Fruit fly (Drosophila melanogaster) whole organism: ENCODE measurements around the gene lawc.

Experiments used
- CG8478 ChIP-seq: fragments of >200 bp; optimal IDR thresholded peaks from 2 replicates; lab custom pipeline; 2018; ENCODE audit warnings: inconsistent platforms
- Dll ChIP-seq: fragments of >200 bp; optimal IDR thresholded peaks from 2 replicates; lab custom pipeline; 2017
- EcR ChIP-seq, 2 experiments: fragments of >200 bp; optimal IDR thresholded peaks; 2 replicates each; lab custom pipeline; 2017; ENCODE audit warnings: missing biosample characterization in 2 of 2, missing genetic modification characterization in 2 of 2, missing genetic modification reagents in 2 of 2
- pan ChIP-seq: fragments of >200 bp; optimal IDR thresholded peaks from 2 replicates; lab custom pipeline; 2017
- psq ChIP-seq: fragments of >200 bp; optimal IDR thresholded peaks from 2 replicates; lab custom pipeline; 2017
- usp ChIP-seq: fragments of >200 bp; optimal IDR thresholded peaks from 2 replicates; lab custom pipeline; 2017; ENCODE audit warnings: missing biosample characterization, missing genetic modification characterization, mixed read lengths

Gene lawc

DNA sequence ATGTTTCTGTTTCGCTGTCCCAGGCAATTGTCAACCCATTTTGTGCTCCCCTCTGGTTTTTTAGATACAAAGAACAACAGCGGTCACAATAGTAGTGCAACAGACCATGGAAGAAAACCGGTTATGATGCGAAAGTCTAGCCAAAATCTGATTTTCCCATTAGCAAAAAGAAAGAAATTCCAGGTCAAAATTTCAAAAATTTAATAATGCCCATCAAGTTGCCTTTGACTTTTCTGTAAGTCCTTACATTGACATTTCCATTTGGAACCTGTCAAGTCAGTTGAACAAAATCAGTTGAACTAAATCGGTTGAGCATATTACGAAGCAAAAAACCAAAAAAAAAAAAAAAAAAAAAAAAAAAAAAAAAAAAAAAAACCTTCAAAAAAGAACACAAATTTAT lies 5.5 kb upstream of the lawc start:
- TF ChIP-seq Dll (lab: Kevin White, UChicago) = no peak
- no peak for TF ChIP-seq EcR (GFP tag; optimal IDR thresholded peaks at IDR 0.05; lab: Kevin White, UChicago)
- TF ChIP-seq pan (lab: Kevin White, UChicago) = no peak
- TF ChIP-seq CG8478 (lab: Kevin White, UChicago) = no peak
- no peak for TF ChIP-seq psq (lab: Kevin White, UChicago)
- no peak for TF ChIP-seq usp (GFP tag; lab: Kevin White, UChicago)

DNA sequence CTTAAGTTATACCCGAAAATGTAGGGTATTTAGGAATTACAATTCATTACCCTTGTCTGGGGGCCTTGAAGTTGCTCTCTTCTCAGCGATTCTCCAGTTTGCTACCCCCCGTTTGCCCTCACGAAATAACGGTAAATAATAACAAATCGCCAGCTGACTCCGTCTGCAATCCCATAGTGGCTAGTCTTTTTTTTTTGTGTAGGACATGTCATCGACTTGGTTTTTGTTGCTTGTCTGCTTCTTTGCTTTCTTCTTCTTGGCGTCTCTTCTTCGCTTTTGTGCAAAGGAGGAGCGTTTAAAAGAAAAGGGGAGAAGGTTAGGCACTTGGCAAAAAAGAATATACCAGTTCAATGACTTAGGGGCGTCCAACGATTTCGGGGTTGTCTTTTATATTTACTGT lies 4.8 kb upstream of the lawc start:
- TF ChIP-seq EcR (GFP tag; optimal IDR thresholded peaks at IDR 0.05; lab: Kevin White, UChicago) (peak in 1 of 2 experiments; percentile 66), Dll (lab: Kevin White, UChicago) (no peak), CG8478 (lab: Kevin White, UChicago) (no peak), usp (GFP tag; lab: Kevin White, UChicago) (no peak), pan (lab: Kevin White, UChicago) (no peak)

DNA sequence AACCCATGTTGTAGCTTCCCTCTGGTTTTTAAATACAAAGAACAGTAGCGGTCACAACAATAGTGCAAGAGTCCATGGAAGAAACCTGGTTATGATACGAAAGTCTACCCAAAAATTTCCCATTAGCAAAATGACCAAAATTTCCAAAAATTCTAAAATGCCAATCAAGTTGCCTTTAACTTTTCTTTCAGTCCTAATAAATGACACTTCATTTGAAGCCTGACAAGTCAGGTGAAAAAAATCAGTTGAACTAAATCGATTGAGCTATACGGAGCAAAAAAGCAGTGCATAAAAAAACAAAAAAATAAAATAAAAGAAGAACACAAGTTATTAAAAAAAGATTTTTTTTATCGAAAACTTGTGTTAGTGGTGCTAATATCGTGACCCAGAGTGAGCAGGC lies 4.1 kb upstream of the lawc start:
- TF ChIP-seq Dll (lab: Kevin White, UChicago) = no peak

DNA sequence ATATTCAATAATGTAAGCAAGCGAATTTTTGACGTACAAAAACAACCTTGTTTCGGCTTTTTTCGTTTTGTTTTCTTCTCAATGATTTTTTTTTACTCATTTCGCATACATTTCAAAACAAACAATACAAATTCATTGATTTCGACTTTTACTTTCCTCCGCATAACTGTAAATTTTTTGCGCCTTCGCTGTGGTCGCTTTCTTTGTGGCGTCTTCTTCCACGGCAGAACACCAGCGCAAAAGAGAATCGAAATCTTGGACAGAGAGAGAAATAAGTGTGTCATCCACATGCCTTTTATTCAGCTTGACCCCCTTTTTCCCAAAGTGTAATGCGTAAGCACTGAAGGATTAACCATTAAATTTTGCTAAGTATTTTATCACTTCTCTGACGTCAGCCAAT lies 2.9 kb upstream of the lawc start:
- TF ChIP-seq pan (lab: Kevin White, UChicago) (no peak), psq (lab: Kevin White, UChicago) (no peak), CG8478 (lab: Kevin White, UChicago) (no peak), usp (GFP tag; lab: Kevin White, UChicago) (no peak), Dll (lab: Kevin White, UChicago) (no peak), EcR (GFP tag; optimal IDR thresholded peaks at IDR 0.05; lab: Kevin White, UChicago) (no peak)

DNA sequence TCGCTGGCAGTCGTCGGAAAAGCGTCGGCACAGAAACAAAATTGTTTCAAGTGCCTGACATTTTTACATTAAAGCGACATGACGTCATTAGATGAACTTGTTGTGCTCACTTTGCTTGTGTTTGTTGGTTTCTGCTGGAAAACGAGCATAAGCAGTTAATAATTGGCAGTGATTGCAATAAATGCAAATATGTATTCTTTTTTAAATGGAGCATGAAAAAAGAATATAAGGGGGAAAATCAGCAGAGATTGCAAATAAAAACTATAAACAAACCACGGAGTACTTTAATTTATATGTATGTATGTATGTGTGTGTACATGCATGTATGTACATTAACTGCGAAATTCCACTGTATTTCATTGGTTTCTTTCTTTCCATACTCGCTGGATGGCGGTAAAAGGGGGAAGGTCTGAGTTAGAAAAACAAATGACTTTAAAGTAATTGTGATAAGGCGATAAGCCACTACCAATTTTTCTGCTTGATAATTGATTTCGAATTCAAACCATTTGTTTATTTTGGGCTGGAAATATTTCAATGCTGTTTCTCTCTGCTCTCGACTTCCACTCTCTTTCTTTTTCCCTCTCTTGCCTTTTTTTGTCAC lies 2.2 kb upstream of the lawc start:
- TF ChIP-seq psq (lab: Kevin White, UChicago) = no peak
- TF ChIP-seq EcR (GFP tag; optimal IDR thresholded peaks at IDR 0.05; lab: Kevin White, UChicago) = no peak
- no peak for TF ChIP-seq Dll (lab: Kevin White, UChicago)
- TF ChIP-seq CG8478 (lab: Kevin White, UChicago) = no peak
- no peak for TF ChIP-seq usp (GFP tag; lab: Kevin White, UChicago)
- no peak for TF ChIP-seq pan (lab: Kevin White, UChicago)

DNA sequence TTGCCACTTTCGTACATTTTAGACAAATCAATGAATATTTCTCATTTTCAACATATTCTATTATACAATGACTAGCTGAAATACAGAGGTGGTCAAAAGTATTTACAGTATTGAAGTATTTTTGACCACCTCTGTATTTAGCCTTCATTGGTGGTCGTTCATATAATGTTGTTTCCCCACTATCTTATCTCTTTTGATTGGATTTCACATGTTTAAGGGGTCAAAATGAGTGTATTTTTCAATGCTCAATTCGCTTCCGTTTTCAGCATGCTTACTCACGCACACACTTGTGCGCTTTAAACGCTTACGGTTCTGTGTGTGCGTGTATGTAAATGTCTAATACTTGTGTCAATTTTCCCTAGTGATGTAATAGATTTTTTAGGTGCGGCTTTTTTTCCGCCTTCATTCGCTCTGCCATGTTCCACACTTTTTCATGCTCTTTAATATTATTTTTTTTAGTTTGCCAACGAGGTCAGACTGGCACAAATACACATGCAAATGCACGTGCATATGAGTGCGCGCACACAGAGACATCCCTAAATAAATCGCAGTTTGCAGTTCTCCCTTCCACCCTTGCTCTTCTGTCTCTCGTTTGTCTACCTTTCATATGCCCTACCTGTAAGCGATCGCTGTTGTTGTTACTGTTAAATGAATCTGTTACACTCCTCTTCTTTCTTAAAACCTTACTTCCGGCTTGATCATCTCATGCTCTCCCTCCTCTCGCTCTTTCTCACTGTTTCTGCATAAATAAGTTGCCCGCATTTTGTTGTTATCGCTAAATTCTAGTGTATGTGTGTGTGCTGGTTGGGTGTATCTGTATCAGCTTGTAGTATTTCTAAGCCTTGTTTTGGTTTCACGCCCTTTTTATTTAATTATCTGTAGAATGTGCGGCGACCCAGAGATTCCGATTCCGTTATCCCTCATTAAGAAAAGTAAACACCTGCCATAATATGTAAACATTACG lies 1.0 kb upstream of the lawc start:
- TF ChIP-seq usp (GFP tag; lab: Kevin White, UChicago) (no peak), psq (lab: Kevin White, UChicago) (no peak), Dll (lab: Kevin White, UChicago) (no peak), EcR (GFP tag; optimal IDR thresholded peaks at IDR 0.05; lab: Kevin White, UChicago) (no peak), pan (lab: Kevin White, UChicago) (no peak), CG8478 (lab: Kevin White, UChicago) (no peak)

DNA sequence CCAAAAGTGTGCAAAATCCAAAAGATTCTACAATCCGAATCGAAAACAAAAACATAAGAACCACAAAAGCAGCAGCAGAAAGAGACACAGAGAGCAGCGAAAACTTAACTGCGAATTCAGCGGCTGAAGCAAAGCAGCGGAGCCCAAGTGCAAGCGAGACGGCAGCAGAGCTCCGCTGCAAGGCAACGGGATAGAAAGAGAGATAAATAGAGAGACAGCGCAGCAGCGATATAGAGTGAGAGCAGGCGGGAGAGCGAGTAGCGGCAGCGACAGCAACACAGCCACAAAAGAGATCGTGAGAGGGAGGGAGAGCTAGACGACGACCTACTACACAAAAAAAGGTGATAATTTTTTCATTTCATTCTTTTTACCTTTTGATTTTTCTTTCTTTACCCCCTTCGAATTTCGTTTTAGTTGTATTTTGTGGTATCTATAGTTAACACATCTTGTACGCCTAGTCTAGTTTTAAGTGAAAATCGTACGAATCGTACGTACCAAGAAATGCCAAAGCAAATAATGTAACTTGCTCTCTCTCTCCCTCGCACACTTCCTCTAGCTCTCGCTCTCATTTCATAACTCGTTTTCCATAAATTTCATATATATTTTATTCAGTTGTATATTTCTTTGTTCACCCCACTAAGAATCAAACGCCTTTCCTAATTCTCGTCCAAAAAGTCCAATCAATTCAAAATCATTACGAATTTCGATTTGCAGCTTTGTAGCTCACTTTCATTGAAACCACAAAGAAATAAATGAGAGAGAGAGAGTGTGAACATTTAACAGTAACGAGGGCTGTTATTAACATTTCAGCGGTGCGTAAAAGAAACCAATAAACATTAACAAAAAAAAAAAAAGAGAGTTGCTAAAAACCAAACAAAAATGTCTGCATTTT lies 863 bp downstream of the lawc start:
- TF ChIP-seq usp (GFP tag; lab: Kevin White, UChicago) (no peak), pan (lab: Kevin White, UChicago) (no peak), EcR (GFP tag; optimal IDR thresholded peaks at IDR 0.05; lab: Kevin White, UChicago) (no peak), Dll (lab: Kevin White, UChicago) (no peak), CG8478 (lab: Kevin White, UChicago) (peak; percentile 82), psq (lab: Kevin White, UChicago) (no peak)

DNA sequence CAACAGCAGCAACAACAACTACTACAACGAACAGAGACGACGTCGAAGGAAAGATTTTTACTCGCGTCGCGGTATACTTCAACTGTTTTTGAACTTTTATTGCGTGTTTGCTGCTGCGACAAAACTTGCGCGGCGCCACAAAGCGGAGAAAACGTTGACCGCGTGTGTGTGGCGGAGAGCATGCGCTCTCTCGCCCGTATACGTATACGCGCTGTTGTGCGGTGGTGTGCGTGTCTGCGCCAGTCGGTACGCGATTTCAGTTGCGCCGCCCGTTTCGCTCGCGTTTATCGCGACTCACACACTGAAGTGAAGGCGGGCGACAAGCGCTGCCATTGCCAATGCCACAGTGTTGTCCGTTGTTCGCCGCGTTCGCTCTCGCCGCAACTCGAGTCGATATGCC lies 1.7 kb downstream of the lawc start:
- TF ChIP-seq Dll (lab: Kevin White, UChicago) (peak; percentile 40), CG8478 (lab: Kevin White, UChicago) (no peak)

DNA sequence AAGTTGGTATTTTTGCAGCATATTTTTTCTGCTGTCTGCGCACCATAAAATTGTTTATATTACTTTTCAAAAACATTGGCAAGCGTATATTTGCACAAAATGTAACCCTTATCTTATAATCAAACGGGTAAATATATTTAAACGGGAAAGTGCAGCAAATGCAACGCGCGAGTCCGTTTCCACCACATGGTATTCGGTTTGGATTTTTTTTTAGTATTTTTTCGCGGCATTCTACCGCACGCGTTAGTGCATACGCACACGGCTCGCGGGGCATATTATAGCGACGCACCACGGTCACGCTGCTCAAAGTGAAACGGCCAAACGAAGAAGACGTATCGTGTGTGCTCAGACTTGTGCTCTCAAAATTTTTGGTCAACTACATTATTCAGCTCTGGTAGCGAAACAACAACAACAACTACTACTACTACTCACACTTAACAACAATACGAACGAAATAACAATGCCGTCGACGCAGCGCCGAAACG lies 2.4 kb downstream of the lawc start, which contains the start of gene Trf2:
Gene Trf2, plus strand, starts transcription at position 302 of the 485 bp plus-strand sequence.
- TF ChIP-seq EcR (GFP tag; optimal IDR thresholded peaks at IDR 0.05; lab: Kevin White, UChicago) (no peak), usp (GFP tag; lab: Kevin White, UChicago) (no peak), pan (lab: Kevin White, UChicago) (no peak), CG8478 (lab: Kevin White, UChicago) (no peak), Dll (lab: Kevin White, UChicago) (no peak), psq (lab: Kevin White, UChicago) (no peak)

DNA sequence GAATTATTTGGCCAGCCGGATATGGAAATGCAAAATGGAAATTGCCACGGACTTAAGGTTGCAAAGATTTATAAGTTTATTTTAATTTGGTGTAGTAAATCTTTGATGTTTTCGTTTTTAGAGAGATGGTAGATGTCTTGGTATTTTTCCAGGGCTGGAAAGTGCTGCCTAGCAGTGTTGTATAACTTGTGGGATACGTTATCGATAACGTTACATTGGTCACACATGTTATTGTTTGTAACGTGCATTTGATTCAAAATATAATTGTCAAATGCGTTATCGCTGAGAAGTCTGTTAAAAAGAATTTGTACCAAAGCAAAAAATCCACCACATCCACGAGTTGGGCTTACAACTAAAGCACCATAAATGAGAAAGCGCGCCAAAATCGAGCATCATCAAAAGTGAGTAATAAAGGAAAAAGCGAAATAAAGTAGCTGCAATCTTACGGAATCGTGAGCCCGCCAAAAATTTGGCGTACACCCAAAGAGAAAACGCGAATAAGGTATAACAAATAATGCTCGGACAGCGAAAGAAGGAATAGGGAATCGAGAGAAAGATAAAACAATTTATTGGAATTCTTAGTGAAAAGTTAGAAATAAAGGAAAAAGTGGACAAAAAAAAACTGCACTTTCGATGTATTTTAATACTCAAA lies 4.2 kb downstream of the lawc start, which contains the start of gene PIG-T:
Gene PIG-T, minus strand, starts transcription at position 140 of the 652 bp plus-strand sequence.
- TF ChIP-seq usp (GFP tag; lab: Kevin White, UChicago) = no peak
- no peak for TF ChIP-seq CG8478 (lab: Kevin White, UChicago)
- TF ChIP-seq Dll (lab: Kevin White, UChicago) = no peak
- TF ChIP-seq psq (lab: Kevin White, UChicago) = no peak
- no peak for TF ChIP-seq pan (lab: Kevin White, UChicago)
- TF ChIP-seq EcR (GFP tag; optimal IDR thresholded peaks at IDR 0.05; lab: Kevin White, UChicago) = no peak
